Worm (Caenorhabditis elegans) whole organism, mixed stage, embryonic: ENCODE data around the gene acdh-8.
A peak's percentile ranks its signal among the peaks of the same experiment; 100 is the strongest.

Source experiments
- M03D4.4 ChIP-seq: sonication (generic microtip); optimal IDR thresholded peaks from 2 replicates; lab custom pipeline; 2017; ENCODE audit warnings: mild to moderate bottlenecking, missing genetic modification characterization, missing compliant biosample characterization
- bed-3 ChIP-seq: fragments of 200-800 bp; sonication (Bioruptor generic); optimal IDR thresholded peaks from 3 replicates; lab custom pipeline; 2018; ENCODE audit warnings: mild to moderate bottlenecking, missing genetic modification characterization, moderate library complexity, missing compliant biosample characterization
- blmp-1 ChIP-seq: fragments of 150-350 bp; optimal IDR thresholded peaks from 2 replicates; lab custom pipeline; 2014; ENCODE audit warnings: missing biosample characterization, missing genetic modification characterization
- ceh-43 ChIP-seq: fragments of 200-800 bp; sonication (Bioruptor generic); optimal IDR thresholded peaks from 2 replicates; lab custom pipeline; 2018; ENCODE audit warnings: mild to moderate bottlenecking, missing genetic modification characterization, moderate library complexity, missing compliant biosample characterization
- ceh-83 ChIP-seq: fragments of 200-800 bp; sonication (Bioruptor generic); optimal IDR thresholded peaks from 2 replicates; lab custom pipeline; 2018; ENCODE audit warnings: mild to moderate bottlenecking, missing genetic modification characterization, missing compliant biosample characterization
- ces-1 ChIP-seq: fragments of 150-350 bp; optimal IDR thresholded peaks from 2 replicates; lab custom pipeline; 2014; ENCODE audit warnings: missing biosample characterization, missing genetic modification reagents, missing genetic modification characterization
- cnd-1 ChIP-seq: fragments of 200-800 bp; sonication (Bioruptor generic); optimal IDR thresholded peaks from 2 replicates; lab custom pipeline; 2018; ENCODE audit warnings: mild to moderate bottlenecking, missing genetic modification characterization, missing compliant biosample characterization
- drap-1 ChIP-seq: fragments of 200-800 bp; sonication (Bioruptor generic); optimal IDR thresholded peaks from 3 replicates; lab custom pipeline; 2018; ENCODE audit warnings: mild to moderate bottlenecking, missing genetic modification characterization, missing compliant biosample characterization
- elt-1 ChIP-seq: sonication (generic microtip); optimal IDR thresholded peaks from 2 replicates; lab custom pipeline; 2017; ENCODE audit warnings: missing genetic modification characterization, mild to moderate bottlenecking, missing compliant biosample characterization, antibody characterized with exemption, moderate library complexity, borderline replicate concordance; ENCODE audit not compliant: insufficient read depth
- elt-3 ChIP-seq: fragments of 150-350 bp; optimal IDR thresholded peaks from 2 replicates; lab custom pipeline; 2014; ENCODE audit warnings: missing biosample characterization, missing genetic modification characterization
- flh-1 ChIP-seq: fragments of 200-800 bp; sonication (Bioruptor generic); optimal IDR thresholded peaks from 2 replicates; lab custom pipeline; 2018; ENCODE audit warnings: mild to moderate bottlenecking, missing genetic modification characterization, moderate library complexity, missing compliant biosample characterization
- ham-2 ChIP-seq: fragments of 200-800 bp; sonication (Bioruptor generic); optimal IDR thresholded peaks from 2 replicates; lab custom pipeline; 2018; ENCODE audit warnings: mild to moderate bottlenecking, missing genetic modification characterization, missing compliant biosample characterization
- hlh-1 ChIP-seq: fragments of 150-350 bp; optimal IDR thresholded peaks from 2 replicates; lab custom pipeline; 2014; ENCODE audit warnings: missing biosample characterization, missing genetic modification reagents, missing genetic modification characterization
- lin-13 ChIP-seq: fragments of 150-350 bp; optimal IDR thresholded peaks from 2 replicates; lab custom pipeline; 2014; ENCODE audit warnings: missing biosample characterization, missing genetic modification characterization
- lin-32 ChIP-seq: fragments of 200-800 bp; sonication (Bioruptor generic); optimal IDR thresholded peaks from 2 replicates; lab custom pipeline; 2018; ENCODE audit warnings: mild to moderate bottlenecking, missing genetic modification characterization, missing compliant biosample characterization
- lsy-2 ChIP-seq: fragments of 150-350 bp; optimal IDR thresholded peaks from 2 replicates; lab custom pipeline; 2014; ENCODE audit warnings: missing biosample characterization, missing genetic modification characterization
- mab-5 ChIP-seq: fragments of 150-350 bp; optimal IDR thresholded peaks from 2 replicates; lab custom pipeline; 2014; ENCODE audit warnings: missing biosample characterization, missing genetic modification characterization
- mep-1 ChIP-seq: fragments of 150-350 bp; optimal IDR thresholded peaks from 2 replicates; lab custom pipeline; 2017; ENCODE audit warnings: missing biosample characterization, missing genetic modification reagents, missing genetic modification characterization, inconsistent platforms
- mls-2 ChIP-seq: sonication (generic microtip); optimal IDR thresholded peaks from 2 replicates; lab custom pipeline; 2016; ENCODE audit warnings: mild to moderate bottlenecking, missing genetic modification characterization, moderate library complexity, missing compliant biosample characterization
- nhr-12 ChIP-seq: fragments of 150-350 bp; optimal IDR thresholded peaks from 2 replicates; lab custom pipeline; 2014; ENCODE audit warnings: missing biosample characterization, missing genetic modification characterization
- nhr-2 ChIP-seq: fragments of 150-350 bp; optimal IDR thresholded peaks from 2 replicates; lab custom pipeline; 2014; ENCODE audit warnings: missing biosample characterization, missing genetic modification characterization
- nhr-237 ChIP-seq: fragments of 150-350 bp; optimal IDR thresholded peaks from 2 replicates; lab custom pipeline; 2014; ENCODE audit warnings: missing biosample characterization, missing genetic modification characterization
- nhr-76 ChIP-seq: sonication (generic microtip); optimal IDR thresholded peaks from 2 replicates; lab custom pipeline; 2017; ENCODE audit warnings: missing biosample characterization, missing genetic modification characterization
- pha-4 ChIP-seq: fragments of 150-350 bp; optimal IDR thresholded peaks from 2 replicates; lab custom pipeline; 2018; ENCODE audit warnings: missing biosample characterization, missing genetic modification reagents, missing genetic modification characterization
- sem-2 ChIP-seq: fragments of 200-800 bp; sonication (Bioruptor generic); optimal IDR thresholded peaks from 2 replicates; lab custom pipeline; 2018; ENCODE audit warnings: mild to moderate bottlenecking, missing genetic modification characterization, missing compliant biosample characterization
- snpc-4 ChIP-seq: fragments of 150-350 bp; optimal IDR thresholded peaks from 2 replicates; lab custom pipeline; 2014; ENCODE audit warnings: missing biosample characterization, missing genetic modification characterization
- sptf-1 ChIP-seq: sonication (generic microtip); optimal IDR thresholded peaks from 2 replicates; lab custom pipeline; 2017; ENCODE audit warnings: mild to moderate bottlenecking, missing genetic modification characterization, moderate library complexity, missing compliant biosample characterization
- tbx-8 ChIP-seq: fragments of 200-800 bp; sonication (Bioruptor generic); optimal IDR thresholded peaks from 2 replicates; lab custom pipeline; 2018; ENCODE audit warnings: mild to moderate bottlenecking, missing genetic modification characterization, moderate library complexity, missing compliant biosample characterization
- unc-120 ChIP-seq: sonication (generic microtip); optimal IDR thresholded peaks from 2 replicates; lab custom pipeline; 2017; ENCODE audit warnings: missing genetic modification characterization, missing compliant biosample characterization; ENCODE audit not compliant: poor library complexity, severe bottlenecking
- unc-39 ChIP-seq: fragments of 150-350 bp; optimal IDR thresholded peaks from 2 replicates; lab custom pipeline; 2014; ENCODE audit warnings: missing biosample characterization, missing genetic modification characterization
- unc-62 ChIP-seq: fragments of 150-350 bp; optimal IDR thresholded peaks from 2 replicates; lab custom pipeline; 2014; ENCODE audit warnings: missing biosample characterization, missing genetic modification reagents, missing genetic modification characterization
- zip-8 ChIP-seq: fragments of 150-350 bp; optimal IDR thresholded peaks from 2 replicates; lab custom pipeline; 2014; ENCODE audit warnings: missing biosample characterization, missing genetic modification characterization
- ztf-11 ChIP-seq: fragments of 150-350 bp; optimal IDR thresholded peaks from 2 replicates; lab custom pipeline; 2014; ENCODE audit warnings: missing biosample characterization, missing genetic modification characterization

The acdh-8 gene

ce11 chrII:5772547-5773142 lies 21.6 kb upstream of the acdh-8 start:
- TF ChIP-seq nhr-76 (tag; lab: Kevin White, UChicago) (no peak), mab-5 (no peak), bed-3 (GFP tag; lab: Kevin White, UChicago) (peak; percentile 34), snpc-4 (tag; lab: Kevin White, UChicago) (no peak), elt-1 (no peak), unc-120 (tag; lab: Kevin White, UChicago) (peak; percentile 56), flh-1 (no peak), sptf-1 (tag; lab: Kevin White, UChicago) (peak; percentile 85), nhr-2 (peak; percentile 70), ham-2 (GFP tag; lab: Kevin White, UChicago) (peak; percentile 82), zip-8 (tag; lab: Kevin White, UChicago) (peak; percentile 10), ztf-11 (tag; lab: Kevin White, UChicago) (no peak), mls-2 (tag; lab: Kevin White, UChicago) (peak; percentile 87), cnd-1 (tag; lab: Kevin White, UChicago) (peak; percentile 43), ceh-83 (GFP tag; lab: Kevin White, UChicago) (peak; percentile 62), blmp-1 (no peak), sem-2 (GFP tag; lab: Kevin White, UChicago) (peak; percentile 47), mep-1 (tag; lab: Kevin White, UChicago) (no peak), ces-1 (GFP tag; lab: Kevin White, UChicago) (peak; percentile 36), drap-1 (peak; percentile 82), lin-32 (GFP tag; lab: Kevin White, UChicago) (peak; percentile 57), hlh-1 (tag; lab: Kevin White, UChicago) (peak; percentile 7), tbx-8 (GFP tag; lab: Kevin White, UChicago) (no peak), nhr-237 (no peak), M03D4.4 (tag; lab: Kevin White, UChicago) (peak; percentile 78), ceh-43 (GFP tag; lab: Kevin White, UChicago) (peak; percentile 9), nhr-12 (tag; lab: Kevin White, UChicago) (no peak), unc-39 (no peak)

- TF ChIP-seq drap-1 (no peak), sem-2 (GFP tag; lab: Kevin White, UChicago) (no peak), elt-1 (no peak), lin-13 (tag; lab: Kevin White, UChicago) (no peak), cnd-1 (tag; lab: Kevin White, UChicago) (no peak), mab-5 (no peak), nhr-237 (no peak), unc-39 (no peak)
Measured at ce11 chrII:5774120-5774519, 20.2 kb upstream of the acdh-8 start, which contains the start of the genes dmd-5 and F10C1.1. TSS of gene dmd-5 (minus strand) at chrII:5774220. TSS of gene F10C1.1 (plus strand) at chrII:5774229.

- TF ChIP-seq nhr-12 (tag; lab: Kevin White, UChicago) (no peak), mab-5 (no peak), zip-8 (tag; lab: Kevin White, UChicago) (no peak), sptf-1 (tag; lab: Kevin White, UChicago) (no peak), pha-4 (tag; lab: Kevin White, UChicago) (no peak), ham-2 (GFP tag; lab: Kevin White, UChicago) (no peak), drap-1 (no peak), ztf-11 (tag; lab: Kevin White, UChicago) (no peak), unc-39 (no peak)
Measured at ce11 chrII:5774879-5775278, 19.4 kb upstream of the acdh-8 start.

ce11 chrII:5777372-5777771 lies 16.9 kb upstream of the acdh-8 start:
- no peak for TF ChIP-seq lsy-2
- no peak for TF ChIP-seq zip-8 (tag; lab: Kevin White, UChicago)
- TF ChIP-seq nhr-2 = peak; percentile 94

- TF ChIP-seq nhr-76 (tag; lab: Kevin White, UChicago) (no peak), unc-62 (GFP tag; lab: Kevin White, UChicago) (no peak), lin-32 (GFP tag; lab: Kevin White, UChicago) (no peak), elt-3 (tag; lab: Kevin White, UChicago) (no peak), unc-120 (tag; lab: Kevin White, UChicago) (peak; percentile 42), hlh-1 (tag; lab: Kevin White, UChicago) (peak; percentile 18), ztf-11 (tag; lab: Kevin White, UChicago) (no peak), ces-1 (GFP tag; lab: Kevin White, UChicago) (peak; percentile 44)
- TF ChIP-seq, all 35 proteins: peak for 3
Measured at ce11 chrII:5779866-5780265, 14.4 kb upstream of the acdh-8 start.
